Worm (Caenorhabditis elegans) whole organism, L4 larva: ENCODE measurements around the gene W05E10.5.

Experiments
- D1046.2 ChIP-seq: fragments of 200-800 bp; sonication (Bioruptor generic); IDR thresholded peaks from 2 replicates; pipeline ENCODE4 v1.3.6; 2022; ENCODE audit warnings: missing genetic modification characterization, missing compliant biosample characterization
- R02D3.7 ChIP-seq: fragments of 150-350 bp; sonication (generic microtip); optimal IDR thresholded peaks from 3 replicates; lab custom pipeline; 2014; ENCODE audit warnings: missing biosample characterization, missing genetic modification characterization
- T20F7.1 ChIP-seq: fragments of 200-800 bp; sonication (Bioruptor generic); optimal IDR thresholded peaks from 2 replicates; lab custom pipeline; 2018; ENCODE audit warnings: mild to moderate bottlenecking, missing genetic modification characterization, missing compliant biosample characterization
- Y5F2A.4 ChIP-seq: fragments of 200-800 bp; sonication (Bioruptor generic); optimal IDR thresholded peaks from 2 replicates; lab custom pipeline; 2018; ENCODE audit warnings: mild to moderate bottlenecking, missing genetic modification characterization, missing compliant biosample characterization
- ZK337.2 ChIP-seq: fragments of 200-800 bp; sonication (Bioruptor generic); IDR thresholded peaks from 2 replicates; pipeline ENCODE4 v1.3.6; 2022; ENCODE audit warnings: missing genetic modification reagents, missing genetic modification characterization, missing compliant biosample characterization
- aha-1 ChIP-seq: fragments of 150-350 bp; peaks from one replicate; lab custom pipeline; 2014; ENCODE audit warnings: missing biosample characterization, missing genetic modification characterization
- aly-2 ChIP-seq: sonication (generic microtip); optimal IDR thresholded peaks from 2 replicates; lab custom pipeline; 2018; ENCODE audit warnings: missing biosample characterization, missing genetic modification characterization
- ama-1 ChIP-seq: fragments of 150-350 bp; optimal IDR thresholded peaks from 2 replicates; lab custom pipeline; 2014; ENCODE audit warnings: inconsistent platforms, mixed read lengths
- arid-1 ChIP-seq: fragments of 200-800 bp; sonication (Bioruptor generic); conservative IDR thresholded peaks from 2 replicates; pipeline ENCODE4 v1.3.6; 2022; ENCODE audit warnings: missing genetic modification reagents, missing genetic modification characterization, missing compliant biosample characterization
- ceh-20 ChIP-seq: fragments of 200-800 bp; sonication (Bioruptor generic); IDR thresholded peaks from 2 replicates; pipeline ENCODE4 v1.3.6; 2022; ENCODE audit warnings: missing genetic modification reagents, missing genetic modification characterization, missing compliant biosample characterization
- ceh-28 ChIP-seq: fragments of 150-350 bp; optimal IDR thresholded peaks from 2 replicates; lab custom pipeline; 2014; ENCODE audit warnings: missing biosample characterization, missing genetic modification reagents, missing genetic modification characterization
- ces-1 ChIP-seq: fragments of 150-350 bp; sonication (generic microtip); optimal IDR thresholded peaks from 4 replicates; lab custom pipeline; 2014; ENCODE audit warnings: missing biosample characterization, missing genetic modification reagents, missing genetic modification characterization
- cey-2 ChIP-seq: sonication (generic microtip); optimal IDR thresholded peaks from 3 replicates; lab custom pipeline; 2017; ENCODE audit warnings: missing genetic modification characterization, mild to moderate bottlenecking, missing compliant biosample characterization, antibody characterized with exemption, borderline replicate concordance; ENCODE audit not compliant: insufficient read depth
- daf-12 ChIP-seq: fragments of 150-350 bp; optimal IDR thresholded peaks from 2 replicates; lab custom pipeline; 2014; ENCODE audit warnings: missing biosample characterization, missing genetic modification reagents, missing genetic modification characterization
- daf-19 ChIP-seq: fragments of 200-800 bp; sonication (Bioruptor generic); conservative IDR thresholded peaks from 2 replicates; pipeline ENCODE4 v1.3.6; 2022; ENCODE audit warnings: missing genetic modification characterization, missing compliant biosample characterization
- dmd-6 ChIP-seq: fragments of 200-800 bp; sonication (Bioruptor generic); IDR thresholded peaks from 2 replicates; pipeline ENCODE4 v1.3.6; 2022; ENCODE audit warnings: missing genetic modification reagents, missing genetic modification characterization, missing compliant biosample characterization
- dmd-8 ChIP-seq: fragments of 200-800 bp; sonication (Bioruptor generic); IDR thresholded peaks from 2 replicates; pipeline ENCODE4 v1.3.6; 2022; ENCODE audit warnings: missing genetic modification characterization, missing compliant biosample characterization
- dpl-1 ChIP-seq: fragments of 150-350 bp; optimal IDR thresholded peaks from 2 replicates; lab custom pipeline; 2014; ENCODE audit warnings: missing biosample characterization, missing genetic modification reagents, missing genetic modification characterization
- duxl-1 ChIP-seq: sonication (generic microtip); optimal IDR thresholded peaks from 2 replicates; lab custom pipeline; 2016; ENCODE audit warnings: mild to moderate bottlenecking, missing genetic modification characterization, moderate library complexity, missing compliant biosample characterization; ENCODE audit not compliant: poor library complexity
- gei-8 ChIP-seq: fragments of 200-800 bp; sonication (Bioruptor generic); optimal IDR thresholded peaks from 2 replicates; lab custom pipeline; 2018; ENCODE audit warnings: mild to moderate bottlenecking, missing genetic modification characterization, missing compliant biosample characterization
- hlh-11 ChIP-seq: fragments of 200-800 bp; sonication (Bioruptor generic); optimal IDR thresholded peaks from 2 replicates; lab custom pipeline; 2018; ENCODE audit warnings: mild to moderate bottlenecking, missing genetic modification characterization, missing compliant biosample characterization
- hlh-30 ChIP-seq: sonication (generic microtip); optimal IDR thresholded peaks from 2 replicates; lab custom pipeline; 2017; ENCODE audit warnings: antibody characterized with exemption, mild to moderate bottlenecking, missing genetic modification characterization, missing compliant biosample characterization; ENCODE audit not compliant: insufficient read depth
- hmg-1.1 ChIP-seq: fragments of 200-800 bp; sonication (Bioruptor generic); IDR thresholded peaks from 2 replicates; pipeline ENCODE4 v1.3.6; 2022; ENCODE audit warnings: missing genetic modification reagents, missing genetic modification characterization, missing compliant biosample characterization
- lim-7 ChIP-seq: fragments of 200-800 bp; sonication (Bioruptor generic); IDR thresholded peaks from 2 replicates; pipeline ENCODE4 v1.3.6; 2022; ENCODE audit warnings: missing genetic modification characterization, missing compliant biosample characterization
- lin-13 ChIP-seq: fragments of 150-350 bp; optimal IDR thresholded peaks from 2 replicates; lab custom pipeline; 2014; ENCODE audit warnings: missing biosample characterization, missing genetic modification reagents, missing genetic modification characterization
- lir-3 ChIP-seq: sonication (generic microtip); optimal IDR thresholded peaks from 2 replicates; lab custom pipeline; 2016; ENCODE audit warnings: mild to moderate bottlenecking, missing genetic modification characterization, missing compliant biosample characterization
- lsy-2 ChIP-seq, 2 experiments: fragments of 150-350 bp in 1 of 2; sonication (generic microtip) in 1 of 2; optimal IDR thresholded peaks; 2 replicates each; lab custom pipeline; 2014 to 2017; ENCODE audit warnings: missing biosample characterization in 2 of 2, missing genetic modification characterization in 2 of 2
- madf-9 ChIP-seq: fragments of 200-800 bp; sonication (Bioruptor generic); conservative IDR thresholded peaks from 2 replicates; pipeline ENCODE4 v1.3.6; 2022; ENCODE audit warnings: missing genetic modification reagents, missing genetic modification characterization, missing compliant biosample characterization
- mxl-3 ChIP-seq: fragments of 200-800 bp; sonication (Bioruptor generic); optimal IDR thresholded peaks from 2 replicates; lab custom pipeline; 2018; ENCODE audit warnings: mild to moderate bottlenecking, missing genetic modification characterization, missing compliant biosample characterization
- nhr-10 ChIP-seq: fragments of 150-350 bp; optimal IDR thresholded peaks from 2 replicates; lab custom pipeline; 2014; ENCODE audit warnings: missing biosample characterization, missing genetic modification characterization
- nhr-28 ChIP-seq: fragments of 150-350 bp; optimal IDR thresholded peaks from 2 replicates; lab custom pipeline; 2014; ENCODE audit warnings: missing biosample characterization, missing genetic modification characterization
- nhr-48 ChIP-seq: sonication (generic microtip); optimal IDR thresholded peaks from 2 replicates; lab custom pipeline; 2016; ENCODE audit warnings: mild to moderate bottlenecking, missing genetic modification characterization, missing compliant biosample characterization
- nhr-76 ChIP-seq: fragments of 150-350 bp; optimal IDR thresholded peaks from 2 replicates; lab custom pipeline; 2014; ENCODE audit warnings: missing biosample characterization, missing genetic modification characterization
- nhr-77 ChIP-seq: fragments of 150-350 bp; optimal IDR thresholded peaks from 2 replicates; lab custom pipeline; 2014; ENCODE audit warnings: missing biosample characterization, missing genetic modification characterization
- php-3 ChIP-seq: fragments of 200-800 bp; sonication (Bioruptor generic); IDR thresholded peaks from 2 replicates; pipeline ENCODE4 v1.3.6; 2022; ENCODE audit warnings: missing genetic modification reagents, missing genetic modification characterization, missing compliant biosample characterization
- pqm-1 ChIP-seq: sonication (generic microtip); optimal IDR thresholded peaks from 2 replicates; lab custom pipeline; 2017; ENCODE audit warnings: missing biosample characterization, missing genetic modification characterization
- rbr-2 ChIP-seq: sonication (generic microtip); optimal IDR thresholded peaks from 2 replicates; lab custom pipeline; 2016; ENCODE audit warnings: missing genotype, missing genetic modification characterization, missing compliant biosample characterization
- spr-1 ChIP-seq: sonication (generic microtip); optimal IDR thresholded peaks from 2 replicates; lab custom pipeline; 2016; ENCODE audit warnings: mild to moderate bottlenecking, missing genetic modification characterization, missing compliant biosample characterization
- unc-39 ChIP-seq: sonication (generic microtip); optimal IDR thresholded peaks from 2 replicates; lab custom pipeline; 2017; ENCODE audit warnings: missing biosample characterization, missing genetic modification characterization
- unc-62 ChIP-seq, 3 experiments: fragments of 150-350 bp in 1 of 3; sonication (generic microtip); optimal IDR thresholded peaks in 2 of 3; peaks in 1 of 3; 1 replicate in 1 of 3; 2 replicates in 2 of 3; lab custom pipeline; 2014 to 2017; ENCODE audit warnings: missing biosample characterization in 3 of 3, missing genetic modification characterization in 3 of 3, missing genetic modification reagents in 3 of 3, missing genotype in 1 of 3
- zfp-2 ChIP-seq: sonication (generic microtip); optimal IDR thresholded peaks from 2 replicates; lab custom pipeline; 2016; ENCODE audit warnings: mild to moderate bottlenecking, missing genetic modification characterization, missing compliant biosample characterization
- ztf-11 ChIP-seq: fragments of 150-350 bp; optimal IDR thresholded peaks from 2 replicates; lab custom pipeline; 2014; ENCODE audit warnings: missing biosample characterization, missing genetic modification characterization

W05E10.5 gene

DNA sequence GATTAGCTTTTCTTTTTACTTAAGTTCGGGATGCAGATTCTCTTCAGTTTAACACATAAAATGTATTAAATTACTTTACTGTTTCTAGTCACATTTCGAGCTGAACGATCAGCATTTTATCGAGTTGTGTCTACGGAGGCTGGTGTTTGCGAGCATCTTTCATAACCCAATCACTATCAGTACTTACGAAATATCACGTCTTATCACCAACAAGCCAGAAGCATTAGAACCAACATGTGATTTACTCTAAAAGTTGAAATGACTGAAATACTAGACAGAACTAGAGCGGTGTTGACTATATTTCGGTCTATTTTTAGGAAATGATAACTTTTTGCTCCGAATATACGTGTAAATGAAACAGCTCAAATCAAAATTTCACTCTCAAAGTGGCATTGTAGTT lies 47.1 kb downstream of the W05E10.5 start (continued):
- TF ChIP-seq nhr-10 (tag; lab: Kevin White, UChicago), result no peak
- peak; percentile 34 for TF ChIP-seq nhr-77 (tag; lab: Kevin White, UChicago)
- TF ChIP-seq nhr-76 (tag; lab: Kevin White, UChicago), result no peak
- no peak for TF ChIP-seq unc-39 (tag; lab: Kevin White, UChicago)
- peak; percentile 81 for TF ChIP-seq dmd-6 (GFP tag; lab: Robert Waterston, UW)
- TF ChIP-seq R02D3.7 (tag; lab: Kevin White, UChicago), result no peak
- TF ChIP-seq hmg-1.1 (GFP tag; lab: Robert Waterston, UW), result no peak
- no peak for TF ChIP-seq daf-19 (GFP tag; lab: Robert Waterston, UW)
- TF ChIP-seq gei-8 (GFP tag; lab: Kevin White, UChicago), result no peak
- TF ChIP-seq ces-1 (GFP tag; lab: Kevin White, UChicago), result no peak
- TF ChIP-seq lsy-2 (tag; optimal IDR thresholded peaks at IDR 0.05; lab: Kevin White, UChicago), result no peak
- peak; percentile 45 for TF ChIP-seq hlh-30 (tag; lab: Kevin White, UChicago)
- TF ChIP-seq, all 104 proteins: peak for 13

- no peak for TF ChIP-seq Y5F2A.4 (GFP tag; lab: Kevin White, UChicago)
- no peak for TF ChIP-seq unc-62 (GFP tag; optimal IDR thresholded peaks at IDR 0.05 in 1 of 2; lab: Kevin White, UChicago)
- TF ChIP-seq unc-62 (tag; optimal IDR thresholded peaks at IDR 0.05; lab: Kevin White, UChicago), result no peak
- peak; percentile 72 for TF ChIP-seq dmd-6 (GFP tag; lab: Robert Waterston, UW)
- peak; percentile 20 for TF ChIP-seq pqm-1 (tag; lab: Kevin White, UChicago)
- peak; percentile 49 for TF ChIP-seq hlh-11 (tag; lab: Kevin White, UChicago)
- TF ChIP-seq php-3, result peak; percentile 54; the same call in 1 of the 2 replicates
- TF ChIP-seq nhr-77 (tag; lab: Kevin White, UChicago), result no peak
- no peak for TF ChIP-seq ceh-20
- no peak for TF ChIP-seq arid-1 (GFP tag; lab: Robert Waterston, UW)
- TF ChIP-seq spr-1, result no peak
- no peak for TF ChIP-seq aly-2 (tag; lab: Kevin White, UChicago)
- TF ChIP-seq rbr-2 (tag; lab: Kevin White, UChicago), result no peak
- TF ChIP-seq T20F7.1 (GFP tag; lab: Kevin White, UChicago), result no peak
- TF ChIP-seq cey-2 (tag; lab: Kevin White, UChicago), result no peak
- TF ChIP-seq ama-1 (lab: Kevin White, UChicago), result no peak
- TF ChIP-seq lin-13 (GFP tag; lab: Kevin White, UChicago), result no peak
- no peak for TF ChIP-seq dmd-8 (GFP tag; lab: Robert Waterston, UW)
- no peak for TF ChIP-seq madf-9
- TF ChIP-seq D1046.2 (GFP tag; lab: Robert Waterston, UW), result no peak
- no peak for TF ChIP-seq duxl-1
- TF ChIP-seq ceh-28 (tag; lab: Kevin White, UChicago), result no peak
- no peak for TF ChIP-seq nhr-48 (tag; lab: Kevin White, UChicago)
- peak; percentile 46 for TF ChIP-seq aha-1 (tag; lab: Kevin White, UChicago)
- TF ChIP-seq zfp-2 (tag; lab: Kevin White, UChicago), result no peak
- no peak for TF ChIP-seq daf-12
- TF ChIP-seq nhr-28 (tag; lab: Kevin White, UChicago), result peak; percentile 49
- TF ChIP-seq lir-3 (tag; lab: Kevin White, UChicago), result no peak
- TF ChIP-seq lim-7 (GFP tag; lab: Robert Waterston, UW), result no peak
- TF ChIP-seq dpl-1 (GFP tag; lab: Kevin White, UChicago), result no peak
- no peak for TF ChIP-seq ztf-11
- TF ChIP-seq mxl-3 (GFP tag; lab: Kevin White, UChicago), result no peak
- TF ChIP-seq ZK337.2 (GFP tag; lab: Robert Waterston, UW), result no peak
Measured at ce11 chrV:11647821-11648220, 47.7 kb downstream of the W05E10.5 start.
